Worm (Caenorhabditis elegans): Measurements from ENCODE around the gene idpb-5.

idpb-5 gene

ce11 chrV:11799252-11799822 lies 40.0 kb upstream of the idpb-5 start (continued):
- TF ChIP-seq C06A6.2 (GFP tag; conservative IDR thresholded peaks at IDR 0.05): peak; percentile 51; the same call in 1 of the 2 replicates
- no peak for TF ChIP-seq F37B4.10 (GFP tag; IDR thresholded peaks at IDR 0.05)
- no peak for TF ChIP-seq ceh-100 (GFP tag; IDR thresholded peaks at IDR 0.05)
- no peak for TF ChIP-seq K12H6.12 (tag; optimal IDR thresholded peaks at IDR 0.05)
- no peak for TF ChIP-seq egl-18 (GFP tag; IDR thresholded peaks at IDR 0.05)
- no peak for TF ChIP-seq lag-1 (GFP tag; IDR thresholded peaks at IDR 0.05)
- no peak for TF ChIP-seq Y56A3A.18 (GFP tag; IDR thresholded peaks at IDR 0.05)
- TF ChIP-seq ztf-3 (GFP tag; optimal IDR thresholded peaks at IDR 0.05): no peak
- TF ChIP-seq fkh-3 (tag; optimal IDR thresholded peaks at IDR 0.05): no peak

ce11 chrV:11800486-11800885 lies 38.8 kb upstream of the idpb-5 start:
- no peak for TF ChIP-seq ceh-91 (GFP tag; IDR thresholded peaks at IDR 0.05)
- TF ChIP-seq ekl-4 (GFP tag; IDR thresholded peaks at IDR 0.05): no peak
- TF ChIP-seq athp-1 (tag; optimal IDR thresholded peaks at IDR 0.05): no peak
- no peak for TF ChIP-seq ama-1 (optimal IDR thresholded peaks at IDR 0.05)
- no peak for TF ChIP-seq ama-1 (GFP tag; optimal IDR thresholded peaks at IDR 0.05)
- no peak for TF ChIP-seq Y95B8A.8 (GFP tag; IDR thresholded peaks at IDR 0.05)
- TF ChIP-seq somi-1 (GFP tag; optimal IDR thresholded peaks at IDR 0.05): no peak
- no peak for TF ChIP-seq ccch-3 (GFP tag; optimal IDR thresholded peaks at IDR 0.05)
- no peak for TF ChIP-seq chd-7 (tag; optimal IDR thresholded peaks at IDR 0.05)

ce11 chrV:11801076-11801849 lies 38.1 kb upstream of the idpb-5 start:
- TF ChIP-seq ztf-26 (tag; optimal IDR thresholded peaks at IDR 0.05) (peak; percentile 12), lin-40 (tag; optimal IDR thresholded peaks at IDR 0.05) (peak; percentile 21), cebp-1 (GFP tag; IDR thresholded peaks at IDR 0.05) (no peak), cebp-1 (tag; optimal IDR thresholded peaks at IDR 0.05) (peak; percentile 39), fkh-3 (tag; optimal IDR thresholded peaks at IDR 0.05) (no peak), Y56A3A.18 (GFP tag; IDR thresholded peaks at IDR 0.05) (no peak), snpc-1.3 (tag; optimal IDR thresholded peaks at IDR 0.05; ENCODE audit: insufficient read depth) (no peak)

ce11 chrV:11802508-11802907 lies 36.8 kb upstream of the idpb-5 start:
- TF ChIP-seq madf-8 (GFP tag; conservative IDR thresholded peaks at IDR 0.05): no peak
- TF ChIP-seq repo-1 (tag; optimal IDR thresholded peaks at IDR 0.05): no peak
- no peak for TF ChIP-seq dox-1 (GFP tag; IDR thresholded peaks at IDR 0.05)
- no peak for TF ChIP-seq ceh-27 (GFP tag; optimal IDR thresholded peaks at IDR 0.05)
- no peak for TF ChIP-seq nhr-120 (GFP tag; IDR thresholded peaks at IDR 0.05)
- no peak for TF ChIP-seq zfh-2 (GFP tag; conservative IDR thresholded peaks at IDR 0.05)
- TF ChIP-seq ccch-3 (GFP tag; optimal IDR thresholded peaks at IDR 0.05): no peak
- TF ChIP-seq Y79H2A.3 (GFP tag; conservative IDR thresholded peaks at IDR 0.05): no peak
- TF ChIP-seq pha-4 (tag; optimal IDR thresholded peaks at IDR 0.05): no peak
- TF ChIP-seq him-1 (tag; optimal IDR thresholded peaks at IDR 0.05): no peak
- no peak for TF ChIP-seq ztf-3 (GFP tag; optimal IDR thresholded peaks at IDR 0.05)
- peak; percentile 95 for TF ChIP-seq somi-1 (GFP tag; optimal IDR thresholded peaks at IDR 0.05)
- no peak for TF ChIP-seq F39B2.1 (GFP tag; IDR thresholded peaks at IDR 0.05)
- no peak for TF ChIP-seq snpc-4 (GFP tag; optimal IDR thresholded peaks at IDR 0.05)
- no peak for TF ChIP-seq snpc-4 (tag; optimal IDR thresholded peaks at IDR 0.05)
- no peak for TF ChIP-seq tbx-9 (tag; optimal IDR thresholded peaks at IDR 0.05; ENCODE audit: borderline replicate concordance)
- TF ChIP-seq nhr-27 (tag; optimal IDR thresholded peaks at IDR 0.05): no peak
- TF ChIP-seq ztf-22 (GFP tag; optimal IDR thresholded peaks at IDR 0.05): no peak
- no peak for TF ChIP-seq lag-1 (GFP tag; IDR thresholded peaks at IDR 0.05)
- no peak for TF ChIP-seq Y53F4B.3 (GFP tag; IDR thresholded peaks at IDR 0.05)
- no peak for TF ChIP-seq madf-3 (GFP tag; IDR thresholded peaks at IDR 0.05)
- TF ChIP-seq lir-1 (GFP tag; conservative IDR thresholded peaks at IDR 0.05): no peak
- peak; percentile 37 for TF ChIP-seq chd-7 (tag; optimal IDR thresholded peaks at IDR 0.05)
- TF ChIP-seq hrde-1 (tag; optimal IDR thresholded peaks at IDR 0.05; ENCODE audit: borderline replicate concordance): no peak
- TF ChIP-seq K11D2.4 (GFP tag; IDR thresholded peaks at IDR 0.05): peak; percentile 49; the same call in 1 of the 2 replicates
- TF ChIP-seq lin-40 (tag; optimal IDR thresholded peaks at IDR 0.05): peak; percentile 76
